Fruit fly (Drosophila melanogaster) whole organism, wandering third instar larva: Measurements from ENCODE around the gene CG42815.

ENCODE experiments used
- Abd-B ChIP-seq: fragments of >200 bp; optimal IDR thresholded peaks from 2 replicates; lab custom pipeline; 2017; ENCODE audit warnings: missing biosample characterization, missing genetic modification characterization
- CG32264 ChIP-seq: fragments of 200-800 bp; sonication (Bioruptor generic); optimal IDR thresholded peaks from 2 replicates; lab custom pipeline; 2016; ENCODE audit warnings: missing biosample characterization, missing genetic modification characterization
- CG9705 ChIP-seq: fragments of 200-800 bp; sonication (Bioruptor generic); optimal IDR thresholded peaks from 2 replicates; lab custom pipeline; 2018; ENCODE audit warnings: missing biosample characterization, mild to moderate bottlenecking, missing genetic modification characterization
- Dfd ChIP-seq: fragments of >200 bp; optimal IDR thresholded peaks from 2 replicates; lab custom pipeline; 2017; ENCODE audit warnings: missing biosample characterization, missing genetic modification characterization
- Dif ChIP-seq: fragments of 200-275, 200-300 bp; sonication (Bioruptor generic); optimal IDR thresholded peaks from 2 replicates; lab custom pipeline; 2018; ENCODE audit warnings: missing biosample characterization, missing genetic modification characterization; ENCODE audit not compliant: partially characterized antibody
- GATAd ChIP-seq: sonication (Bioruptor generic); optimal IDR thresholded peaks from 2 replicates; lab custom pipeline; 2016; ENCODE audit warnings: missing biosample characterization, missing genetic modification characterization
- HLH106 ChIP-seq: fragments of 200-800 bp; optimal IDR thresholded peaks from 3 replicates; lab custom pipeline; 2019; ENCODE audit warnings: missing biosample characterization, mild to moderate bottlenecking, missing genetic modification characterization, moderate library complexity
- Hnf4 ChIP-seq: fragments of 200-800 bp; sonication (Bioruptor generic); optimal IDR thresholded peaks from 2 replicates; lab custom pipeline; 2016; ENCODE audit warnings: missing biosample characterization, mild to moderate bottlenecking, missing genetic modification characterization
- Hr78 ChIP-seq: fragments of >200 bp; optimal IDR thresholded peaks from 2 replicates; lab custom pipeline; 2017; ENCODE audit warnings: missing biosample characterization, missing genetic modification characterization
- Hr83 ChIP-seq: fragments of 200-300 bp; sonication (Bioruptor generic); optimal IDR thresholded peaks from 2 replicates; lab custom pipeline; 2016; ENCODE audit warnings: missing biosample characterization, mild to moderate bottlenecking, missing genetic modification characterization, moderate library complexity; ENCODE audit not compliant: poor library complexity, severe bottlenecking
- Jra ChIP-seq: sonication (Bioruptor generic); optimal IDR thresholded peaks from 2 replicates; lab custom pipeline; 2016; ENCODE audit warnings: missing biosample characterization, missing genetic modification characterization
- Mio ChIP-seq: sonication (Bioruptor generic); optimal IDR thresholded peaks from 2 replicates; lab custom pipeline; 2016; ENCODE audit warnings: missing biosample characterization, missing genetic modification characterization
- Myc ChIP-seq: fragments of >200 bp; optimal IDR thresholded peaks from 2 replicates; lab custom pipeline; 2017
- N ChIP-seq: fragments of >200 bp; optimal IDR thresholded peaks from 2 replicates; lab custom pipeline; 2018; ENCODE audit warnings: missing biosample characterization, missing external identifiers, missing genetic modification characterization
- OdsH ChIP-seq: fragments of 200-800 bp; sonication (Bioruptor generic); optimal IDR thresholded peaks from 2 replicates; lab custom pipeline; 2016; ENCODE audit warnings: missing biosample characterization, mild to moderate bottlenecking, missing genetic modification characterization
- Rel ChIP-seq, 2 experiments: fragments of 200-800 bp; sonication (Bioruptor generic) in 1 of 2; optimal IDR thresholded peaks; 2 replicates in 1 of 2; 3 replicates in 1 of 2; lab custom pipeline; 2016 to 2019; ENCODE audit warnings: mild to moderate bottlenecking in 2 of 2, missing biosample characterization in 2 of 2, missing genetic modification characterization in 2 of 2, moderate library complexity in 1 of 2
- Sp1 ChIP-seq: fragments of 200-800 bp; sonication (Bioruptor generic); optimal IDR thresholded peaks from 3 replicates; lab custom pipeline; 2019; ENCODE audit warnings: missing biosample characterization, mild to moderate bottlenecking, missing genetic modification characterization, moderate library complexity
- Vsx2 ChIP-seq: fragments of 200-300, 225-300 bp; sonication (Bioruptor generic); optimal IDR thresholded peaks from 2 replicates; lab custom pipeline; 2018; ENCODE audit warnings: missing biosample characterization, missing genetic modification characterization; ENCODE audit not compliant: partially characterized antibody
- br ChIP-seq: fragments of 200-800 bp; sonication (Bioruptor generic); optimal IDR thresholded peaks from 2 replicates; lab custom pipeline; 2016; ENCODE audit warnings: missing biosample characterization, missing genetic modification characterization
- dl ChIP-seq, 2 experiments: fragments of 175-275, 200-275 bp in 1 of 2; fragments of 200-275 bp in 1 of 2; sonication (Bioruptor generic); optimal IDR thresholded peaks; lab custom pipeline; 2018; ENCODE audit warnings: mild to moderate bottlenecking in 2 of 2, missing biosample characterization in 2 of 2, missing genetic modification characterization in 2 of 2, moderate library complexity in 2 of 2; ENCODE audit not compliant: partially characterized antibody in 2 of 2, insufficient read depth in 1 of 2
- dmrt93B ChIP-seq: fragments of 200-800 bp; sonication (Bioruptor generic); optimal IDR thresholded peaks from 2 replicates; lab custom pipeline; 2018; ENCODE audit warnings: missing biosample characterization, mild to moderate bottlenecking, missing genetic modification characterization
- dsf ChIP-seq: sonication (Bioruptor generic); optimal IDR thresholded peaks from 2 replicates; lab custom pipeline; 2016; ENCODE audit warnings: missing biosample characterization, missing genetic modification characterization, borderline replicate concordance
- ey ChIP-seq: fragments of 200-800 bp; sonication (Bioruptor generic); optimal IDR thresholded peaks from 2 replicates; lab custom pipeline; 2016; ENCODE audit warnings: missing biosample characterization, missing genetic modification characterization
- foxo ChIP-seq, 2 experiments: fragments of 200-800 bp; sonication (Bioruptor generic); optimal IDR thresholded peaks; 2 replicates in 1 of 2; 3 replicates in 1 of 2; lab custom pipeline; 2016 to 2017; ENCODE audit warnings: missing biosample characterization in 2 of 2, missing genetic modification characterization in 2 of 2
- fru ChIP-seq: fragments of 200-800 bp; sonication (Bioruptor generic); optimal IDR thresholded peaks from 3 replicates; lab custom pipeline; 2016; ENCODE audit warnings: missing biosample characterization, mild to moderate bottlenecking, missing genetic modification characterization
- h ChIP-seq: fragments of 200-800 bp; sonication (Bioruptor generic); optimal IDR thresholded peaks from 3 replicates; lab custom pipeline; 2016; ENCODE audit warnings: missing biosample characterization, mild to moderate bottlenecking, missing genetic modification characterization
- jim ChIP-seq: fragments of 175-275, 200-325 bp; sonication (Bioruptor generic); optimal IDR thresholded peaks from 2 replicates; lab custom pipeline; 2016; ENCODE audit warnings: missing biosample characterization, mild to moderate bottlenecking, missing genetic modification characterization
- lola ChIP-seq: fragments of >200 bp; optimal IDR thresholded peaks from 2 replicates; lab custom pipeline; 2017; ENCODE audit warnings: missing biosample characterization, missing genetic modification characterization
- pan ChIP-seq: fragments of >200 bp; optimal IDR thresholded peaks from 2 replicates; lab custom pipeline; 2017
- psq ChIP-seq: fragments of 200-800 bp; sonication (Bioruptor generic); optimal IDR thresholded peaks from 3 replicates; lab custom pipeline; 2017; ENCODE audit warnings: missing biosample characterization, mild to moderate bottlenecking, missing genetic modification characterization, moderate library complexity
- rgr ChIP-seq: fragments of 200-800 bp; sonication (Bioruptor generic); optimal IDR thresholded peaks from 3 replicates; lab custom pipeline; 2016; ENCODE audit warnings: missing biosample characterization, mild to moderate bottlenecking, missing genetic modification characterization
- sage ChIP-seq: fragments of 200-800 bp; sonication (Bioruptor generic); optimal IDR thresholded peaks from 2 replicates; lab custom pipeline; 2016; ENCODE audit warnings: missing biosample characterization, mild to moderate bottlenecking, missing genetic modification characterization
- sv ChIP-seq: fragments of 200-800 bp; sonication (Bioruptor generic); optimal IDR thresholded peaks from 3 replicates; lab custom pipeline; 2016; ENCODE audit warnings: missing biosample characterization, missing genetic modification characterization
- tai ChIP-seq: sonication (Bioruptor generic); optimal IDR thresholded peaks from 2 replicates; lab custom pipeline; 2016; ENCODE audit warnings: missing biosample characterization, missing genetic modification characterization
- woc ChIP-seq: sonication (Bioruptor generic); optimal IDR thresholded peaks from 2 replicates; lab custom pipeline; 2016; ENCODE audit warnings: missing biosample characterization, mild to moderate bottlenecking, missing genetic modification characterization

Gene CG42815

dm6 chr3L:17791067-17791466 lies 219 bp downstream of the CG42815 start:
- no peak for TF ChIP-seq woc
- TF ChIP-seq, all 38 proteins: peak for 0

dm6 chr3L:17763987-17764386 lies 27.3 kb downstream of the CG42815 start, which contains the start of the genes Adgf-A and Adgf-A2:
Adgf-A (minus strand) TSS chr3L:17764158.
Adgf-A2 (minus strand) TSS chr3L:17764158.
- TF ChIP-seq jim (GFP tag; lab: Kevin White, UChicago) (no peak), rgr (GFP tag; lab: Kevin White, UChicago) (no peak)

- TF ChIP-seq psq (no peak), Hr83 (GFP tag; lab: Kevin White, UChicago) (no peak), Myc (lab: Kevin White, UChicago) (no peak), N (GFP tag; lab: Kevin White, UChicago) (no peak), sv (GFP tag; lab: Kevin White, UChicago) (no peak), Hnf4 (GFP tag; lab: Kevin White, UChicago) (no peak), br (no peak), OdsH (GFP tag; lab: Kevin White, UChicago) (no peak), dsf (GFP tag; lab: Kevin White, UChicago) (no peak), dl (GFP tag; optimal IDR thresholded peaks at IDR 0.05; lab: Kevin White, UChicago; ENCODE audit: insufficient read depth in 1 of 2, partially characterized antibody in 2 of 2) (no peak), Sp1 (no peak), Vsx2 (GFP tag; lab: Kevin White, UChicago) (no peak), jim (GFP tag; lab: Kevin White, UChicago) (no peak), CG9705 (GFP tag; lab: Kevin White, UChicago) (no peak), woc (no peak), rgr (GFP tag; lab: Kevin White, UChicago) (no peak), dmrt93B (GFP tag; lab: Kevin White, UChicago) (no peak)
- TF ChIP-seq, all 38 proteins: peak for 0
Observed at dm6 chr3L:17759072-17759747, 32.1 kb downstream of the CG42815 start, which contains the start of gene CG32181. CG32181 (plus strand) TSS chr3L:17759697.

dm6 chr3L:17758084-17758211 lies 33.3 kb downstream of the CG42815 start, which contains the start of gene CG32182:
CG32182 (plus strand) TSS chr3L:17758112.
- TF ChIP-seq Abd-B: no peak
- TF ChIP-seq Dfd (GFP tag; lab: Kevin White, UChicago): no peak
- no peak for TF ChIP-seq foxo (GFP tag; optimal IDR thresholded peaks at IDR 0.05; lab: Kevin White, UChicago)
- TF ChIP-seq fru (GFP tag; lab: Kevin White, UChicago): no peak
- no peak for TF ChIP-seq woc
- no peak for TF ChIP-seq psq
- TF ChIP-seq Hnf4 (GFP tag; lab: Kevin White, UChicago): no peak
- no peak for TF ChIP-seq Jra
- no peak for TF ChIP-seq Hr78 (GFP tag; lab: Kevin White, UChicago)
- TF ChIP-seq Mio (GFP tag; lab: Kevin White, UChicago): no peak
- TF ChIP-seq lola (GFP tag; lab: Kevin White, UChicago): no peak
- TF ChIP-seq br: no peak
- TF ChIP-seq GATAd (GFP tag; lab: Kevin White, UChicago): no peak
- no peak for TF ChIP-seq h (GFP tag; lab: Kevin White, UChicago)
- no peak for TF ChIP-seq tai (GFP tag; lab: Kevin White, UChicago)
- no peak for TF ChIP-seq Rel (GFP tag; optimal IDR thresholded peaks at IDR 0.05; lab: Kevin White, UChicago)
- TF ChIP-seq Rel (tag; optimal IDR thresholded peaks at IDR 0.05; lab: Kevin White, UChicago): no peak
- no peak for TF ChIP-seq ey
- no peak for TF ChIP-seq dl (GFP tag; optimal IDR thresholded peaks at IDR 0.05; lab: Kevin White, UChicago; ENCODE audit: insufficient read depth in 1 of 2, partially characterized antibody in 2 of 2)

dm6 chr3L:17757156-17758083 lies 33.9 kb downstream of the CG42815 start:
- TF ChIP-seq rgr (GFP tag; lab: Kevin White, UChicago): peak; percentile 55
- peak in 1 of 2 experiments; percentile 53 for TF ChIP-seq dl (GFP tag; optimal IDR thresholded peaks at IDR 0.05; lab: Kevin White, UChicago; ENCODE audit: insufficient read depth in 1 of 2, partially characterized antibody in 2 of 2)
- no peak for TF ChIP-seq sage (GFP tag; lab: Kevin White, UChicago)
- no peak for TF ChIP-seq Hr78 (GFP tag; lab: Kevin White, UChicago)
- peak; percentile 45 for TF ChIP-seq ey
- TF ChIP-seq dmrt93B (GFP tag; lab: Kevin White, UChicago): peak; percentile 57
- peak; percentile 43 for TF ChIP-seq Dif (GFP tag; lab: Kevin White, UChicago)
- peak; percentile 27 for TF ChIP-seq CG9705 (GFP tag; lab: Kevin White, UChicago)
- TF ChIP-seq sv (GFP tag; lab: Kevin White, UChicago): peak; percentile 34
- TF ChIP-seq woc: peak; percentile 65
- TF ChIP-seq pan (lab: Kevin White, UChicago): no peak
- peak; percentile 67 for TF ChIP-seq Sp1
- no peak for TF ChIP-seq lola (GFP tag; lab: Kevin White, UChicago)
- no peak for TF ChIP-seq Rel (GFP tag; optimal IDR thresholded peaks at IDR 0.05; lab: Kevin White, UChicago)
- no peak for TF ChIP-seq Rel (tag; optimal IDR thresholded peaks at IDR 0.05; lab: Kevin White, UChicago)
- no peak for TF ChIP-seq tai (GFP tag; lab: Kevin White, UChicago)
- no peak for TF ChIP-seq N (GFP tag; lab: Kevin White, UChicago)
- TF ChIP-seq foxo (GFP tag; optimal IDR thresholded peaks at IDR 0.05; lab: Kevin White, UChicago): peak in 1 of 2 experiments; percentile 76
- TF ChIP-seq br: peak; percentile 56
- TF ChIP-seq Hnf4 (GFP tag; lab: Kevin White, UChicago): peak; percentile 16
- TF ChIP-seq dsf (GFP tag; lab: Kevin White, UChicago): no peak
- TF ChIP-seq Vsx2 (GFP tag; lab: Kevin White, UChicago): no peak
- TF ChIP-seq HLH106 (tag; lab: Kevin White, UChicago): peak; percentile 67
- TF ChIP-seq Hr83 (GFP tag; lab: Kevin White, UChicago): no peak
- no peak for TF ChIP-seq GATAd (GFP tag; lab: Kevin White, UChicago)
- TF ChIP-seq CG32264 (GFP tag; lab: Kevin White, UChicago): peak; percentile 3
